Worm (Caenorhabditis elegans): ENCODE data around the gene ubxn-3.

DNA sequence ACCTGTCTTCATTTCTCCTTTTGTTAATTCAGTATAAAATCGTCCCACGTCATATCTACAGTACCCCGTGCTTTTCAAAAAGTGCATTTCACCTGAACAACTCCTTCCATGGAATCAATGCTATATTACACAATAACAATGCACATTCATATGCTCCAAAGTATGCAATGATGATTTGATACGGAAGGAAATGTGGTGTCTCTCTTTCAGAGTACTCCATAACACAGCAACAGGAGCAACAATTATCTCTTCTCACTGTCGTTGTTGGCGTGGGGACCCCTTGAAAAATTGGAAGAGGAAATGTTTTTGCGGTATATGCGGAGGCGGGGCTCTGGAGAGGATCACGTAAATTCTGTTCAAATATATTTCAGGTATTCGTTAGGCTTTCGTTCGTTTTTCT is 37.1 kb upstream of the ubxn-3 start, which contains the start of gene cat-2:
- TF ChIP-seq skn-1 (tag; optimal IDR thresholded peaks at IDR 0.05) (no peak), ztf-11 (tag; optimal IDR thresholded peaks at IDR 0.05) (no peak), blmp-1 (tag; optimal IDR thresholded peaks at IDR 0.05; ENCODE audit: insufficient read depth) (no peak), nhr-10 (tag; optimal IDR thresholded peaks at IDR 0.05) (no peak), zag-1 (tag; optimal IDR thresholded peaks at IDR 0.05) (no peak), lin-13 (GFP tag; optimal IDR thresholded peaks at IDR 0.05) (no peak), mdl-1 (tag; optimal IDR thresholded peaks at IDR 0.05) (no peak), gmeb-1 (tag; optimal IDR thresholded peaks at IDR 0.05) (no peak), lin-39 (tag; optimal IDR thresholded peaks at IDR 0.05) (no peak)
